Worm (Caenorhabditis elegans): ENCODE measurements around the gene fbxa-190.
A peak's percentile ranks its signal among the peaks of the same experiment; 100 is the strongest.

Gene fbxa-190

DNA sequence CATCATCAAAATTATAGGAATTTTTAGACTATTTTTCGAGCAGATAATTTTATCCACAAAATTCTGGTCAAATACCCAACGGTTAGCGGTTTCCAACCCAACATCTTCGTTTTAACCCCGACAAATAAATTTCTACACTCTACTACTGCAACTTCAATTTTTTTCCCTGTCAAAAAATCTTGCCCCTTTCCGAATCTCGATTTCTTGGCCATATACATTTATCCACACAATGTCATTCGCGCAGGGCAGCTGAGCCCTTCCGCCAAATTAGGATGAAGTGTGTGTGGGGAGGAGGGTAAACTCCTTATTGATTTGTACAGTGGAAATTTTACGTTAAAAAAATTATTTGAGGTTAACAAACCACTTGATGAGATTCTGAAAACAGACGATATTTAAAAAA lies 27.0 kb upstream of the fbxa-190 start:
- TF ChIP-seq aly-2 (tag; optimal IDR thresholded peaks at IDR 0.05) (no peak), ceh-82 (tag; optimal IDR thresholded peaks at IDR 0.05) (peak; percentile 44), spr-1 (tag; optimal IDR thresholded peaks at IDR 0.05) (peak; percentile 96), F10B5.3 (tag; optimal IDR thresholded peaks at IDR 0.05) (peak; percentile 96), lin-1 (GFP tag; IDR thresholded peaks at IDR 0.05) (peak; percentile 89), nhr-41 (GFP tag; IDR thresholded peaks at IDR 0.05) (0 out of 2 replicates have a peak, but pooled peaks have one; percentile 45), unc-130 (GFP tag; optimal IDR thresholded peaks at IDR 0.05) (no peak), duxl-1 (tag; optimal IDR thresholded peaks at IDR 0.05; ENCODE audit: poor library complexity) (peak; percentile 99), hlh-11 (tag; optimal IDR thresholded peaks at IDR 0.05) (peak; percentile 96), lim-7 (GFP tag; IDR thresholded peaks at IDR 0.05) (no peak), set-16 (GFP tag; IDR thresholded peaks at IDR 0.05) (no peak), attf-4 (tag; optimal IDR thresholded peaks at IDR 0.05) (peak; percentile 55), ceh-44 (GFP tag; IDR thresholded peaks at IDR 0.05) (0 out of 2 replicates have a peak, but pooled peaks have one; percentile 50), mdl-1 (tag; optimal IDR thresholded peaks at IDR 0.05) (peak; percentile 87 to 91), saeg-2 (GFP tag; IDR thresholded peaks at IDR 0.05) (peak; percentile 87), nhr-25 (tag; optimal IDR thresholded peaks at IDR 0.05; ENCODE audit: borderline replicate concordance, insufficient read depth) (peak; percentile 84), egl-27 (tag; optimal IDR thresholded peaks at IDR 0.05) (no peak), rbr-2 (tag; optimal IDR thresholded peaks at IDR 0.05) (peak; percentile 98), daf-8 (GFP tag; IDR thresholded peaks at IDR 0.05) (peak; percentile 77; the same call in 1 of the 2 replicates), T26A8.4 (GFP tag; IDR thresholded peaks at IDR 0.05) (peak; percentile 99), nhr-28 (tag; optimal IDR thresholded peaks at IDR 0.05) (peak; percentile 90), nhr-237 (tag; optimal IDR thresholded peaks at IDR 0.05) (peak; percentile 88), nhr-6 (tag; optimal IDR thresholded peaks at IDR 0.05) (peak; percentile 90), cey-2 (tag; optimal IDR thresholded peaks at IDR 0.05; ENCODE audit: borderline replicate concordance, insufficient read depth) (no peak), madf-9 (GFP tag; conservative IDR thresholded peaks at IDR 0.05) (peak; percentile 94), D1046.2 (GFP tag; IDR thresholded peaks at IDR 0.05) (peak; percentile 81), mdt-29 (GFP tag; IDR thresholded peaks at IDR 0.05) (peak; percentile 76), php-3 (GFP tag; IDR thresholded peaks at IDR 0.05) (peak; percentile 95), ZK337.2 (GFP tag; IDR thresholded peaks at IDR 0.05) (0 out of 2 replicates have a peak, but pooled peaks have one; percentile 50), dve-1 (tag; optimal IDR thresholded peaks at IDR 0.05; ENCODE audit: insufficient read depth) (peak; percentile 99), Y105C5A.15 (GFP tag; IDR thresholded peaks at IDR 0.05) (0 out of 2 replicates have a peak, but pooled peaks have one; percentile 51), ceh-32 (tag; optimal IDR thresholded peaks at IDR 0.05; ENCODE audit: poor library complexity) (peak; percentile 87), madf-5 (GFP tag; IDR thresholded peaks at IDR 0.05) (peak in 1 of 2 experiments; percentile 66; a peak in 1 of 4 replicates), T20F7.1 (GFP tag; optimal IDR thresholded peaks at IDR 0.05) (peak; percentile 90), unc-39 (tag; optimal IDR thresholded peaks at IDR 0.05) (peak; percentile 58), nhr-11 (tag; optimal IDR thresholded peaks at IDR 0.05) (peak; percentile 95), arid-1 (GFP tag; conservative IDR thresholded peaks at IDR 0.05) (no peak; the same call in none of the 2 replicates), egl-43 (GFP tag; IDR thresholded peaks at IDR 0.05) (peak; percentile 97), nhr-10 (tag; optimal IDR thresholded peaks at IDR 0.05) (peak; percentile 96), nhr-76 (tag; optimal IDR thresholded peaks at IDR 0.05) (peak; percentile 77), vab-7 (GFP tag; IDR thresholded peaks at IDR 0.05) (peak; percentile 78), zip-2 (tag; optimal IDR thresholded peaks at IDR 0.05) (peak; percentile 95), unc-62 (GFP tag; optimal IDR thresholded peaks at IDR 0.05 in 1 of 2) (peak; percentile 42 to 76), unc-62 (tag; optimal IDR thresholded peaks at IDR 0.05) (no peak), zfp-2 (tag; optimal IDR thresholded peaks at IDR 0.05) (peak; percentile 81), lsy-2 (tag; optimal IDR thresholded peaks at IDR 0.05) (peak; percentile 93 to 95), spr-3 (GFP tag; optimal IDR thresholded peaks at IDR 0.05) (peak; percentile 90), ctbp-1 (GFP tag; IDR thresholded peaks at IDR 0.05) (peak; percentile 93), mes-2 (tag; optimal IDR thresholded peaks at IDR 0.05; ENCODE audit: poor library complexity, severe bottlenecking) (peak; percentile 97), lin-39 (tag; optimal IDR thresholded peaks at IDR 0.05) (peak; percentile 88)

Measured in whole organism, L4 larva.